Fruit fly (Drosophila melanogaster): ENCODE measurements around the gene CG45413.

The CG45413 gene

dm6 chr3L:6977391-6977790, 45.6 kb upstream of the CG45413 start (continued):
- no peak for TF ChIP-seq NK7.1 (GFP tag; optimal IDR thresholded peaks at IDR 0.05)
- no peak for TF ChIP-seq sna (GFP tag; IDR thresholded peaks at IDR 0.05; ENCODE audit: partially characterized antibody)
- peak in 1 of 2 experiments; percentile 26 for TF ChIP-seq Eip74EF (GFP tag; optimal IDR thresholded peaks at IDR 0.05)
- no peak for TF ChIP-seq Neu2 (GFP tag; optimal IDR thresholded peaks at IDR 0.05; ENCODE audit: borderline replicate concordance)
- TF ChIP-seq ap (GFP tag; IDR thresholded peaks at IDR 0.05), result peak; percentile 41; the same call in 1 of the 2 replicates
- no peak for TF ChIP-seq CG7987 (GFP tag; optimal IDR thresholded peaks at IDR 0.05)
- TF ChIP-seq exex (tag; optimal IDR thresholded peaks at IDR 0.05), result no peak
- TF ChIP-seq CG4424 (GFP tag; optimal IDR thresholded peaks at IDR 0.05), result peak; percentile 61
- TF ChIP-seq dan (GFP tag; IDR thresholded peaks at IDR 0.05), result no peak
- TF ChIP-seq CG4617 (GFP tag; optimal IDR thresholded peaks at IDR 0.05; ENCODE audit: borderline replicate concordance), result no peak
- no peak for TF ChIP-seq CG31365 (tag; optimal IDR thresholded peaks at IDR 0.05)
- no peak for TF ChIP-seq CG17186 (GFP tag; optimal IDR thresholded peaks at IDR 0.05)
- peak; percentile 68 for TF ChIP-seq lab (GFP tag; optimal IDR thresholded peaks at IDR 0.05)
- TF ChIP-seq crol (GFP tag; IDR thresholded peaks at IDR 0.05), result no peak; the same call in 1 of the 2 replicates
- TF ChIP-seq hb (GFP tag; IDR thresholded peaks at IDR 0.05; ENCODE audit: partially characterized antibody), result no peak
- peak; percentile 49 for TF ChIP-seq ind (GFP tag; optimal IDR thresholded peaks at IDR 0.05)
- peak; percentile 63 for TF ChIP-seq Sox100B (GFP tag; optimal IDR thresholded peaks at IDR 0.05)
- TF ChIP-seq odd (GFP tag; optimal IDR thresholded peaks at IDR 0.05), result peak; percentile 20
- TF ChIP-seq sim (GFP tag; IDR thresholded peaks at IDR 0.05), result 0 out of 2 replicates have a peak, but pooled peaks have one; percentile 46
- peak; percentile 58; the same call in 1 of the 3 replicates for TF ChIP-seq ken (GFP tag; IDR thresholded peaks at IDR 0.05)
- TF ChIP-seq bcd (GFP tag; optimal IDR thresholded peaks at IDR 0.05), result peak; percentile 59
- no peak for TF ChIP-seq CG6175 (GFP tag; IDR thresholded peaks at IDR 0.05)
- no peak for TF ChIP-seq gcm2 (GFP tag; optimal IDR thresholded peaks at IDR 0.05)
- TF ChIP-seq CkIIα-i1 (GFP tag; IDR thresholded peaks at IDR 0.05), result no peak
- no peak for TF ChIP-seq Kr (GFP tag; optimal IDR thresholded peaks at IDR 0.05)
- TF ChIP-seq CG14667 (GFP tag; IDR thresholded peaks at IDR 0.05), result peak; percentile 52
- peak; percentile 44 for TF ChIP-seq wor (GFP tag; IDR thresholded peaks at IDR 0.05)
- TF ChIP-seq CG1529 (GFP tag; optimal IDR thresholded peaks at IDR 0.05), result no peak
- TF ChIP-seq chinmo (GFP tag; IDR thresholded peaks at IDR 0.05; ENCODE audit: partially characterized antibody), result no peak
- TF ChIP-seq Mad (GFP tag; optimal IDR thresholded peaks at IDR 0.05), result no peak
- TF ChIP-seq CG8089 (GFP tag; optimal IDR thresholded peaks at IDR 0.05), result no peak
- peak; percentile 3 for TF ChIP-seq Lhr (GFP tag; optimal IDR thresholded peaks at IDR 0.05)
- TF ChIP-seq CG12942 (GFP tag; optimal IDR thresholded peaks at IDR 0.05), result peak; percentile 2
- peak; percentile 39 for TF ChIP-seq CG12155 (GFP tag; optimal IDR thresholded peaks at IDR 0.05)
- peak; percentile 58 for TF ChIP-seq lmd (GFP tag; IDR thresholded peaks at IDR 0.05)
- no peak for TF ChIP-seq CTCF (GFP tag; optimal IDR thresholded peaks at IDR 0.05)
- peak; percentile 79 for TF ChIP-seq gem (tag; optimal IDR thresholded peaks at IDR 0.05)
- peak; percentile 44 for TF ChIP-seq Chrac-16 (GFP tag; optimal IDR thresholded peaks at IDR 0.05)
- no peak for TF ChIP-seq jumu (GFP tag; optimal IDR thresholded peaks at IDR 0.05)
- TF ChIP-seq maf-S (GFP tag; optimal IDR thresholded peaks at IDR 0.05), result no peak
- peak; percentile 19; the same call in 1 of the 2 replicates for TF ChIP-seq CG3847 (GFP tag; IDR thresholded peaks at IDR 0.05)
- TF ChIP-seq shn (GFP tag; optimal IDR thresholded peaks at IDR 0.05), result no peak
- TF ChIP-seq CG13894 (tag; optimal IDR thresholded peaks at IDR 0.05), result no peak
- TF ChIP-seq CG31441 (GFP tag; IDR thresholded peaks at IDR 0.05), result peak; percentile 71
- TF ChIP-seq dm (GFP tag; optimal IDR thresholded peaks at IDR 0.05), result no peak
- peak; percentile 63 for TF ChIP-seq PHDP (tag; optimal IDR thresholded peaks at IDR 0.05)
- TF ChIP-seq Bdp1 (GFP tag; optimal IDR thresholded peaks at IDR 0.05), result no peak
- 0 out of 2 replicates have a peak, but pooled peaks have one; percentile 25 for TF ChIP-seq CG1024 (GFP tag; IDR thresholded peaks at IDR 0.05)
- TF ChIP-seq CG8924 (tag; optimal IDR thresholded peaks at IDR 0.05), result peak; percentile 26
- TF ChIP-seq CG31388 (GFP tag; optimal IDR thresholded peaks at IDR 0.05), result no peak
- TF ChIP-seq Opbp (GFP tag; IDR thresholded peaks at IDR 0.05; ENCODE audit: partially characterized antibody), result no peak
- no peak for TF ChIP-seq fd64A (GFP tag; optimal IDR thresholded peaks at IDR 0.05)

All from whole organism, embryonic.